Fruit fly (Drosophila melanogaster) whole organism, embryonic: ENCODE measurements around the gene SCOT.

ENCODE experiments used
- Awh ChIP-seq: fragments of 200-800 bp; sonication (Bioruptor generic); IDR thresholded peaks from 2 replicates; pipeline ENCODE4, ENCODE4 v1.3.6; 2022; ENCODE audit warnings: missing biosample characterization, missing genetic modification characterization
- BEAF-32 ChIP-seq: fragments of 200-800 bp; sonication (Bioruptor generic); optimal IDR thresholded peaks from 3 replicates; lab custom pipeline; 2017; ENCODE audit warnings: missing biosample characterization, missing genetic modification characterization, mild to moderate bottlenecking, moderate library complexity, missing genetic modification reagents
- Bdp1 ChIP-seq: fragments of 200-800 bp; sonication (Bioruptor generic); optimal IDR thresholded peaks from 3 replicates; lab custom pipeline; 2016; ENCODE audit warnings: missing biosample characterization, missing genetic modification characterization
- BtbVII ChIP-seq: fragments of 200-800 bp; sonication (Bioruptor generic); optimal IDR thresholded peaks from 3 replicates; lab custom pipeline; 2017; ENCODE audit warnings: missing biosample characterization, mild to moderate bottlenecking, missing genetic modification characterization
- CG10543 ChIP-seq: fragments of 200-800 bp; sonication (Bioruptor generic); optimal IDR thresholded peaks from 3 replicates; lab custom pipeline; 2017; ENCODE audit warnings: missing biosample characterization, mild to moderate bottlenecking, missing genetic modification characterization, moderate library complexity
- CG11093 ChIP-seq: fragments of 200-800 bp; sonication (Bioruptor generic); IDR thresholded peaks from 3 replicates; pipeline ENCODE4 v1.3.6; 2022; ENCODE audit warnings: missing biosample characterization, missing genetic modification characterization
- CG11560 ChIP-seq: fragments of 200-800 bp; sonication (Bioruptor generic); IDR thresholded peaks from 3 replicates; pipeline ENCODE4 v1.3.6; 2022; ENCODE audit warnings: missing biosample characterization, missing genetic modification characterization
- CG12155 ChIP-seq: fragments of 200-800 bp; sonication (Bioruptor generic); optimal IDR thresholded peaks from 3 replicates; lab custom pipeline; 2016; ENCODE audit warnings: missing biosample characterization, missing genetic modification characterization
- CG12659 ChIP-seq: fragments of 200-800 bp; sonication (Bioruptor generic); optimal IDR thresholded peaks from 3 replicates; lab custom pipeline; 2017; ENCODE audit warnings: mild to moderate bottlenecking, missing biosample characterization, missing genetic modification reagents, missing genetic modification characterization
- CG13894 ChIP-seq: fragments of 200-800 bp; sonication (Bioruptor generic); optimal IDR thresholded peaks from 3 replicates; lab custom pipeline; 2018; ENCODE audit warnings: missing biosample characterization, mild to moderate bottlenecking, missing genetic modification characterization, moderate library complexity
- CG1529 ChIP-seq: fragments of 200-800 bp; sonication (Bioruptor generic); optimal IDR thresholded peaks from 3 replicates; lab custom pipeline; 2018; ENCODE audit warnings: missing biosample characterization, missing genetic modification characterization
- CG15479 ChIP-seq: fragments of 200-800 bp; sonication (Bioruptor generic); optimal IDR thresholded peaks from 3 replicates; lab custom pipeline; 2019; ENCODE audit warnings: missing biosample characterization, mild to moderate bottlenecking, missing genetic modification characterization, moderate library complexity
- CG15696 ChIP-seq: fragments of 200-800 bp; sonication (Bioruptor generic); optimal IDR thresholded peaks from 2 replicates; lab custom pipeline; 2019; ENCODE audit warnings: missing biosample characterization, mild to moderate bottlenecking, missing genetic modification characterization, moderate library complexity
- CG1603 ChIP-seq: fragments of 200-800 bp; sonication (Bioruptor generic); optimal IDR thresholded peaks from 2 replicates; lab custom pipeline; 2019; ENCODE audit warnings: missing biosample characterization, mild to moderate bottlenecking, missing genetic modification characterization, moderate library complexity
- CG1647 ChIP-seq: fragments of 200-800 bp; sonication (Bioruptor generic); optimal IDR thresholded peaks from 3 replicates; lab custom pipeline; 2016; ENCODE audit warnings: missing biosample characterization, missing genetic modification characterization
- CG17359 ChIP-seq: fragments of 200-800 bp; sonication (Bioruptor generic); optimal IDR thresholded peaks from 3 replicates; lab custom pipeline; 2018; ENCODE audit warnings: missing biosample characterization, mild to moderate bottlenecking, missing genetic modification characterization, moderate library complexity
- CG17361 ChIP-seq: fragments of 200-800 bp; sonication (Bioruptor generic); IDR thresholded peaks from 3 replicates; pipeline ENCODE4 v1.3.6; 2022; ENCODE audit warnings: missing biosample characterization, missing genetic modification characterization
- CG18476 ChIP-seq: fragments of 200-800 bp; sonication (Bioruptor generic); optimal IDR thresholded peaks from 2 replicates; lab custom pipeline; 2016; ENCODE audit warnings: missing biosample characterization, mild to moderate bottlenecking, missing genetic modification characterization
- CG2120 ChIP-seq: fragments of 200-800 bp; sonication (Bioruptor generic); optimal IDR thresholded peaks from 3 replicates; lab custom pipeline; 2016; ENCODE audit warnings: missing biosample characterization, missing genetic modification characterization
- CG30020 ChIP-seq: fragments of 200-800 bp; optimal IDR thresholded peaks from 2 replicates; lab custom pipeline; 2019; ENCODE audit warnings: missing biosample characterization, mild to moderate bottlenecking, missing genetic modification characterization, moderate library complexity
- CG9215 ChIP-seq: fragments of 200-800 bp; sonication (Bioruptor generic); IDR thresholded peaks from 2 replicates; pipeline ENCODE4 v1.3.6; 2022; ENCODE audit warnings: missing biosample characterization, missing genetic modification characterization
- Dfd ChIP-seq, 2 experiments: fragments of >200 bp; optimal IDR thresholded peaks; 2 replicates each; lab custom pipeline; 2017; ENCODE audit warnings: missing biosample characterization in 2 of 2, missing genetic modification characterization in 2 of 2
- Dll ChIP-seq: fragments of 200-800 bp; sonication (Bioruptor generic); IDR thresholded peaks from 4 replicates; pipeline ENCODE4 v1.3.6; 2022; ENCODE audit warnings: missing biosample characterization, missing genetic modification characterization; ENCODE audit not compliant: partially characterized antibody
- Gug ChIP-seq: fragments of 200-800 bp; sonication (Bioruptor generic); IDR thresholded peaks from 4 replicates; pipeline ENCODE4 v1.3.6; 2022; ENCODE audit warnings: missing biosample characterization, missing genetic modification characterization
- Hand ChIP-seq: fragments of 200-800 bp; sonication (Bioruptor generic); optimal IDR thresholded peaks from 2 replicates; lab custom pipeline; 2017; ENCODE audit warnings: mild to moderate bottlenecking, missing biosample characterization, missing genetic modification reagents, missing genetic modification characterization
- Hmr ChIP-seq: fragments of 200-800 bp; sonication (Bioruptor generic); optimal IDR thresholded peaks from 3 replicates; lab custom pipeline; 2017; ENCODE audit warnings: mild to moderate bottlenecking, missing biosample characterization, missing genetic modification reagents, missing genetic modification characterization
- MTF-1 ChIP-seq: fragments of 200-800 bp; sonication (Bioruptor generic); optimal IDR thresholded peaks from 2 replicates; lab custom pipeline; 2018; ENCODE audit warnings: missing biosample characterization, mild to moderate bottlenecking, missing genetic modification characterization, borderline replicate concordance
- Oli ChIP-seq: fragments of 200-800 bp; sonication (Bioruptor generic); optimal IDR thresholded peaks from 2 replicates; lab custom pipeline; 2018; ENCODE audit warnings: missing biosample characterization, mild to moderate bottlenecking, missing genetic modification characterization, moderate library complexity
- Ravus ChIP-seq: fragments of 200-800 bp; sonication (Bioruptor generic); IDR thresholded peaks from 2 replicates; pipeline ENCODE4 v1.3.6; 2022; ENCODE audit warnings: missing biosample characterization, missing genetic modification characterization
- Six4 ChIP-seq: fragments of 200-800 bp; sonication (Bioruptor generic); optimal IDR thresholded peaks from 2 replicates; lab custom pipeline; 2016; ENCODE audit warnings: missing biosample characterization, missing genetic modification characterization
- Trl ChIP-seq, 3 experiments: fragments of >200 bp in 2 of 3; fragments of 200-800 bp in 1 of 3; sonication (Bioruptor generic) in 1 of 3; optimal IDR thresholded peaks; 2 replicates in 1 of 3; 3 replicates in 2 of 3; lab custom pipeline; 2016 to 2017; ENCODE audit warnings: missing biosample characterization in 1 of 3, missing genetic modification characterization in 1 of 3
- Xrp1 ChIP-seq: fragments of 200-800 bp; sonication (Bioruptor generic); IDR thresholded peaks from 2 replicates; pipeline ENCODE4 v1.3.6; 2022; ENCODE audit warnings: missing biosample characterization, missing genetic modification characterization
- amos ChIP-seq: fragments of 200-800 bp; sonication (Bioruptor generic); IDR thresholded peaks from 2 replicates; pipeline ENCODE4 v1.3.6; 2022; ENCODE audit warnings: missing biosample characterization, missing genetic modification characterization; ENCODE audit not compliant: partially characterized antibody
- bbx ChIP-seq: fragments of 200-800 bp; sonication (Bioruptor generic); IDR thresholded peaks from 2 replicates; pipeline ENCODE4 v1.3.6; 2022; ENCODE audit warnings: missing biosample characterization, missing genetic modification characterization; ENCODE audit not compliant: partially characterized antibody
- btn ChIP-seq: fragments of 200-800 bp; sonication (Bioruptor generic); optimal IDR thresholded peaks from 2 replicates; lab custom pipeline; 2016; ENCODE audit warnings: missing biosample characterization, missing genetic modification characterization
- caup ChIP-seq: fragments of 200-800 bp; sonication (Bioruptor generic); optimal IDR thresholded peaks from 3 replicates; lab custom pipeline; 2017; ENCODE audit warnings: missing biosample characterization, mild to moderate bottlenecking, missing genetic modification characterization, moderate library complexity; ENCODE audit not compliant: severe bottlenecking
- crol ChIP-seq: fragments of 200-800 bp; sonication (Bioruptor generic); IDR thresholded peaks from 2 replicates; pipeline ENCODE4 v1.3.6; 2022; ENCODE audit warnings: missing biosample characterization, missing genetic modification characterization
- disco-r ChIP-seq: fragments of 200-800 bp; sonication (Bioruptor generic); optimal IDR thresholded peaks from 2 replicates; lab custom pipeline; 2016; ENCODE audit warnings: missing biosample characterization, missing genetic modification characterization
- fru ChIP-seq: fragments of >200 bp; optimal IDR thresholded peaks from 2 replicates; lab custom pipeline; 2017
- grn ChIP-seq: fragments of 200-800 bp; sonication (Bioruptor generic); optimal IDR thresholded peaks from 3 replicates; lab custom pipeline; 2017; ENCODE audit warnings: missing biosample characterization, missing genetic modification characterization
- klu ChIP-seq: fragments of 200-800 bp; sonication (Bioruptor generic); IDR thresholded peaks from 2 replicates; pipeline ENCODE4 v1.3.6; 2022; ENCODE audit warnings: missing biosample characterization, missing genetic modification characterization
- lbe ChIP-seq: fragments of 200-800 bp; sonication (Bioruptor generic); optimal IDR thresholded peaks from 2 replicates; lab custom pipeline; 2016; ENCODE audit warnings: missing biosample characterization, mild to moderate bottlenecking, missing genetic modification characterization
- odd ChIP-seq: fragments of 200-800 bp; sonication (Bioruptor generic); optimal IDR thresholded peaks from 2 replicates; lab custom pipeline; 2017; ENCODE audit warnings: missing biosample characterization, mild to moderate bottlenecking, missing genetic modification characterization
- pb ChIP-seq: fragments of 200-800 bp; sonication (Bioruptor generic); optimal IDR thresholded peaks from 3 replicates; lab custom pipeline; 2016; ENCODE audit warnings: missing biosample characterization, missing genetic modification characterization
- peb ChIP-seq: fragments of 200-800 bp; sonication (Bioruptor generic); IDR thresholded peaks from 2 replicates; pipeline ENCODE4 v1.3.6; 2022; ENCODE audit warnings: missing biosample characterization, missing genetic modification characterization
- sd ChIP-seq: fragments of 200-800 bp; sonication (Bioruptor generic); optimal IDR thresholded peaks from 3 replicates; lab custom pipeline; 2018; ENCODE audit warnings: missing biosample characterization, mild to moderate bottlenecking, missing genetic modification characterization, moderate library complexity
- seq ChIP-seq: fragments of 200-800 bp; sonication (Bioruptor generic); IDR thresholded peaks from 2 replicates; pipeline ENCODE4 v1.3.6; 2022; ENCODE audit warnings: missing biosample characterization, missing genetic modification characterization
- shn ChIP-seq: fragments of 200-800 bp; sonication (Bioruptor generic); optimal IDR thresholded peaks from 3 replicates; lab custom pipeline; 2016; ENCODE audit warnings: missing biosample characterization, missing genetic modification characterization
- zfh2 ChIP-seq: fragments of 200-800 bp; sonication (Bioruptor generic); optimal IDR thresholded peaks from 2 replicates; lab custom pipeline; 2016; ENCODE audit warnings: missing biosample characterization, missing genetic modification characterization

Gene SCOT

DNA sequence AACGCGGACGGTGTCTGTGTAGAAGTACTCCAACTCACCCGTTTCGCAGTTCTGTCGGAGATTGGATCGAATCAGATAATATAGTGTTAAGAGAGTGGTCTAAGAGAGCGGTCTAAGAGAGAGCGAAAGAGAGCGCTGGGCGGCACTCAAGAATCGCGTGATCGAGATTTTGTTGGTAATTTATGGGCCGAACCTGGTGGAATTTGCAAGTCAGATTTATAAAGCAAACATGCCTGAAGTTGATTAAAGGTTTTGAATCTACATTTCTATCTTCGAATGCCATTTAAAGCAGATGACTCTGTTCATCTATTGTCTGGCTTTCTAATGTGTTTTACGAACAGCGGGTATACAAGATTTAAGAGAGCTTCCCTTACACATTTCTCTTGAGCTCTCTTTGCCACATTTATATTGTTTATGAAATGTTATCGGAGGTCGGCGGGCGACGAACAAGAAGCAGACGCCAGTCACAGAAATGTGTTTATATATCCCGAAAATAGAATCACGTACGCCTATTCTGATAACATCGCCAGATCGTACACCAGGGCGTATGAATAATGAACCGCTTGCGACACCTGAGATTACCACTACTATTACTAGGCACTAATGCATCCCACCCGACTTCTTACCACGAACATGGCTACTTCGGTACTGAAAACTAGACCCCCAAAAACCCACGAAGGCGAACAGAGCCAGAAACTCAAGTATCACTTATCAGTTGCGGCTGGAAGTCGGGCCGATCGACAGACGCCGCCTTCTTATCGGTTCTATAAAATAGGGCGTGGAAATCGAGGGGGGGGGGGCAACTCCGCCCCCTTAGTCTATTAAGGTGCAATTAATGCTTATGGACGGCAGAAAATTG lies 4.7 kb downstream of the SCOT start:
- TF ChIP-seq sd (tag; lab: Kevin White, UChicago) (peak; percentile 67), shn (GFP tag; lab: Kevin White, UChicago) (no peak), crol (GFP tag; lab: Robert Waterston, UW) (peak; percentile 61; the same call in 1 of the 2 replicates), Xrp1 (GFP tag; lab: Robert Waterston, UW) (no peak), bbx (GFP tag; lab: Robert Waterston, UW) (no peak), CG10543 (GFP tag; lab: Kevin White, UChicago) (peak; percentile 91), CG18476 (GFP tag; lab: Kevin White, UChicago) (no peak), CG11560 (tag; lab: Robert Waterston, UW) (no peak), CG1647 (GFP tag; lab: Kevin White, UChicago) (no peak), Six4 (GFP tag; lab: Kevin White, UChicago) (no peak), CG1603 (tag; lab: Kevin White, UChicago) (no peak), Dll (peak; percentile 60; the same call in 1 of the 4 replicates), caup (GFP tag; lab: Kevin White, UChicago) (no peak), Ravus (GFP tag; lab: Robert Waterston, UW) (no peak), CG2120 (GFP tag; lab: Kevin White, UChicago) (no peak), Dfd (GFP tag; optimal IDR thresholded peaks at IDR 0.05; lab: Kevin White, UChicago) (no peak), Awh (no peak), BtbVII (GFP tag; lab: Kevin White, UChicago) (peak; percentile 63), Oli (tag; lab: Kevin White, UChicago) (no peak), disco-r (GFP tag; lab: Kevin White, UChicago) (no peak), btn (no peak), klu (GFP tag; lab: Robert Waterston, UW) (no peak), CG30020 (tag; lab: Kevin White, UChicago) (no peak), CG1529 (GFP tag; lab: Kevin White, UChicago) (no peak), fru (lab: Kevin White, UChicago) (no peak), CG12659 (no peak), amos (GFP tag; lab: Robert Waterston, UW) (no peak), Hand (GFP tag; lab: Kevin White, UChicago) (peak; percentile 6), CG17361 (no peak), CG15479 (GFP tag; lab: Kevin White, UChicago) (no peak), zfh2 (GFP tag; lab: Kevin White, UChicago) (no peak), CG12155 (GFP tag; lab: Kevin White, UChicago) (no peak), lbe (GFP tag; lab: Kevin White, UChicago) (peak; percentile 11), CG17359 (tag; lab: Kevin White, UChicago) (no peak), CG13894 (tag; lab: Kevin White, UChicago) (peak; percentile 43), CG11093 (GFP tag; lab: Robert Waterston, UW) (no peak), Bdp1 (no peak), pb (GFP tag; lab: Kevin White, UChicago) (no peak), MTF-1 (no peak), CG15696 (tag; lab: Kevin White, UChicago) (no peak), Trl (optimal IDR thresholded peaks at IDR 0.05; lab: Kevin White, UChicago) (peak; percentile 66 to 95), Trl (GFP tag; optimal IDR thresholded peaks at IDR 0.05; lab: Kevin White, UChicago) (no peak), Gug (GFP tag; lab: Robert Waterston, UW) (no peak), CG9215 (GFP tag; lab: Robert Waterston, UW) (no peak), Hmr (GFP tag; lab: Kevin White, UChicago) (no peak), odd (GFP tag; lab: Kevin White, UChicago) (peak; percentile 37), BEAF-32 (GFP tag; lab: Kevin White, UChicago) (no peak), peb (GFP tag; lab: Robert Waterston, UW) (no peak), grn (GFP tag; lab: Kevin White, UChicago) (peak; percentile 77), seq (no peak)
